Fruit fly (Drosophila melanogaster): ENCODE results near the gene RfC4.

The RfC4 gene

DNA sequence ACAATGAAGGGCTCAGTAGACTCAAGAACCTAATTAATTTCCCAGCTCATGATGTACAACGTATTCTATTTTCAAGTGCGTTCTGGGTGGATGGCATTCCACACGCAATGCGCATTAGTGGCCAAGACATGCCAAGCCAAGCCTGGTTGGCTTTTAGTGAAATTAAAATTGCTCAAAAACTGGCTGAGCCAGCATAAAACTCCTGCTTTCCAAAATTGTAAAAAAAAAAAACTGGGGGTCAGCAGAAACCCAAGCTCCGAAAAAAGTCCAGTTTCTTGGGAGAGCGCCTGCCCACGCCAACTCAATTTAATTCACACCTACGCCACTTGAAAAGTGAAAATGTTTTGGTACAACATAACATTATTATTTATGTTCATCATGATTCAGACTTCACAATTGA is 17.5 kb downstream of the RfC4 start:
- no peak for TF ChIP-seq CG10631 (GFP tag; optimal IDR thresholded peaks at IDR 0.05)
- no peak for TF ChIP-seq CG8632 (GFP tag; optimal IDR thresholded peaks at IDR 0.05)
- peak; percentile 58 for TF ChIP-seq Eip78C (GFP tag)
- no peak for TF ChIP-seq CG34406 (GFP tag; optimal IDR thresholded peaks at IDR 0.05)
- TF ChIP-seq CG6792 (GFP tag; optimal IDR thresholded peaks at IDR 0.05) = no peak

DNA sequence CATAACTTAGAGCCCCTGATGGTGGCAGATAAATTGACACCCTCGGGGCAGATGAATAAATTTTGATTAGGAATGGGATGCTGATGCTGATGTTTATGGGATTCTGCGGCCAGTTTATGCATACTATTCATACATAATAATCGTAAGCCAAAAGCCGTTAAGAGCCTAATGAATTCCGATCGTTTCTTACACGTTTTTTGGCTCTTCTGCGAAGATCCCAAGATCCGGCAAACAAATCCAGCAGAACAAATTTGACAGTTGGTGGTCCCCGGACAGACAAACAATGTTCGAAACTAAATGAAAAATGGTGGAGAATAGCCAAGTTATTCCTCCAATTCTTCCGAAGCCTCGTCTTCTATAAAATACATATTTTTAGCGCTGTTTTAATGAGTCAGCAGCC is 18.3 kb downstream of the RfC4 start:
- TF ChIP-seq cyc (GFP tag; optimal IDR thresholded peaks at IDR 0.05) = no peak
- no peak for TF ChIP-seq CG6792 (GFP tag; optimal IDR thresholded peaks at IDR 0.05)
- no peak for TF ChIP-seq CG1621 (tag; optimal IDR thresholded peaks at IDR 0.05)
- TF ChIP-seq vri (GFP tag; optimal IDR thresholded peaks at IDR 0.05) = no peak
- TF ChIP-seq Lpt (GFP tag; optimal IDR thresholded peaks at IDR 0.05) = no peak
- no peak for TF ChIP-seq Eip93F (GFP tag; optimal IDR thresholded peaks at IDR 0.05)
- TF ChIP-seq CG6808 (GFP tag; optimal IDR thresholded peaks at IDR 0.05) = no peak
- no peak for TF ChIP-seq CG10631 (GFP tag; optimal IDR thresholded peaks at IDR 0.05)
- no peak for TF ChIP-seq CG9139 (GFP tag; optimal IDR thresholded peaks at IDR 0.05)
- no peak for TF ChIP-seq Eip75B (GFP tag; optimal IDR thresholded peaks at IDR 0.05)

DNA sequence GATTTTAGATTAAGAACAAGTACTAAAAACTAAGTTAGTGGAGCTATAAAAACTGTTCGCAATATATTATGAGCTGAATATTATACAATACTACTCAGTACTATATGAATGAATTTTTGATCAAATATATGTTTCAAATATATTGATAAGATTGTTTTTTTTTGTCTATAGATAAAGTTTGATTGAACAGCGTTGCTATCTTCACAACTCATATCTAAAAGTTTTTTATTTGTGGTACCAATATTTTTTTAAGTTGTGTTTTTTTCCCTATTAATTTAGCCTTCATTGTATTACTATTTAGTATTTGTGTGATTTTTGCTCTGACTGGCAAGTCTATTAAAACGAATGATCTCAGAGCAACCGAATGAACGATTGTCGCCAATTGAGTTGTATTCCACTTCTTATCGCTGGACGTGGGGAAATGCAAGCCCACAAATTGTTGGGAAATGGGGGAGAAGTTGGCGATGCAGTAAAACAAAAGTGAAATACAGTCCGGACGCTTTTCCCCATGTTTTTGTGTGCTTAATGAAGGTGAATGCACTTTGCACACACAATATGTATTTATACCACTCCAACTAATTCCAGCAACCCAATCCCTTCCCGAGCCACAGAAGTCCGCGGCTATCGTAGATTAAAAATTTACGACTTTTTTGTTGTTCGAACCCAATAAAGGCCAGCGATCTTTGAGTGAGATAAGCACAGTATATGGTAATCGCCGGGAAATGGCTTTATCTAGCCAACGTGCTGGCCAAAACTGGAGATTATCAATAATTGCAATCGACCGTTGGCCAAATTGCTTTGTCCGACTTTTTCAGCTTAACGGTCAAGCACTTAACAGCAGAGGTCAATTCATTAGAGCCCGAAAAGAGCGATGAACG is 19.1 kb downstream of the RfC4 start:
- peak; percentile 35 for TF ChIP-seq fkh (GFP tag; optimal IDR thresholded peaks at IDR 0.05)
- peak; percentile 11 for TF ChIP-seq achi (GFP tag; optimal IDR thresholded peaks at IDR 0.05)
- peak; percentile 14 for TF ChIP-seq Ets96B (tag; optimal IDR thresholded peaks at IDR 0.05)
- peak; percentile 63 for TF ChIP-seq eg (GFP tag; IDR thresholded peaks at IDR 0.05)
- no peak for TF ChIP-seq CG34406 (GFP tag; optimal IDR thresholded peaks at IDR 0.05)
- peak; percentile 18 for TF ChIP-seq Hr4 (GFP tag; optimal IDR thresholded peaks at IDR 0.05)
- 0 out of 3 replicates have a peak, but pooled peaks have one; percentile 35 for TF ChIP-seq CG8119 (GFP tag; IDR thresholded peaks at IDR 0.05)
- no peak for TF ChIP-seq dsx (GFP tag; optimal IDR thresholded peaks at IDR 0.05; ENCODE audit: poor library complexity, severe bottlenecking)
- peak; percentile 11 for TF ChIP-seq net (GFP tag; optimal IDR thresholded peaks at IDR 0.05)
- TF ChIP-seq OdsH (GFP tag; optimal IDR thresholded peaks at IDR 0.05) = peak; percentile 9
- TF ChIP-seq Eip93F (GFP tag; optimal IDR thresholded peaks at IDR 0.05) = peak; percentile 77
- TF ChIP-seq svp (GFP tag) = peak; percentile 83
- peak; percentile 10 for TF ChIP-seq topi (GFP tag; optimal IDR thresholded peaks at IDR 0.05)
- TF ChIP-seq CG15336 (GFP tag; IDR thresholded peaks at IDR 0.05) = peak; percentile 70
- no peak for TF ChIP-seq acj6 (GFP tag; optimal IDR thresholded peaks at IDR 0.05)
- TF ChIP-seq pdm3 (GFP tag; optimal IDR thresholded peaks at IDR 0.05) = peak; percentile 22
- TF ChIP-seq Gug (GFP tag; IDR thresholded peaks at IDR 0.05) = 0 out of 2 replicates have a peak, but pooled peaks have one; percentile 17
- TF ChIP-seq CG32006 (GFP tag; optimal IDR thresholded peaks at IDR 0.05) = peak; percentile 17
- TF ChIP-seq Eip78C (GFP tag) = peak; percentile 71
- peak; percentile 61 for TF ChIP-seq vri (GFP tag; optimal IDR thresholded peaks at IDR 0.05)
- TF ChIP-seq dac (GFP tag; optimal IDR thresholded peaks at IDR 0.05) = no peak
- TF ChIP-seq CG6276 (GFP tag; optimal IDR thresholded peaks at IDR 0.05) = peak; percentile 26
- no peak for TF ChIP-seq CG1621 (tag; optimal IDR thresholded peaks at IDR 0.05)

DNA sequence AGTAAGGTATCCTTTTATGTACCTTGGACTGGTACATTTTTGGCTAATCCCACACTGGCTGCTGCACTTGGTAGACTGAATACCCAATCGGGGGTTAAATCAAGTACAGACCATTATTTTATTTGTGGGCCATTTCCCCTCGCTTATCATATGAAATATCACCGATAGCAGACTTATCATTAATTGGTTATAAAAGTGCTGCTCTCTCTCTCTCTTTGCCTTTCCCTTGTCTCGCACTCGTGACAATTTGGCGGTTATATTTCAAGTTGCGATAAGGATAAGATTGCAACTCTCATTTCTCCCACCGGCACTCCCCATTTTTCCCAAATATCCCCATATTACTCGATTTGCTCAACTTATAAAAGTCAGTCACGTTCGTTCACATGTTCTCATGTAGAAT is 20.1 kb downstream of the RfC4 start:
- TF ChIP-seq svp (GFP tag) (peak; percentile 16), Eip93F (GFP tag; optimal IDR thresholded peaks at IDR 0.05) (peak; percentile 74), dac (GFP tag; optimal IDR thresholded peaks at IDR 0.05) (no peak), OdsH (GFP tag; optimal IDR thresholded peaks at IDR 0.05) (no peak), vri (GFP tag; optimal IDR thresholded peaks at IDR 0.05) (peak; percentile 25)

DNA sequence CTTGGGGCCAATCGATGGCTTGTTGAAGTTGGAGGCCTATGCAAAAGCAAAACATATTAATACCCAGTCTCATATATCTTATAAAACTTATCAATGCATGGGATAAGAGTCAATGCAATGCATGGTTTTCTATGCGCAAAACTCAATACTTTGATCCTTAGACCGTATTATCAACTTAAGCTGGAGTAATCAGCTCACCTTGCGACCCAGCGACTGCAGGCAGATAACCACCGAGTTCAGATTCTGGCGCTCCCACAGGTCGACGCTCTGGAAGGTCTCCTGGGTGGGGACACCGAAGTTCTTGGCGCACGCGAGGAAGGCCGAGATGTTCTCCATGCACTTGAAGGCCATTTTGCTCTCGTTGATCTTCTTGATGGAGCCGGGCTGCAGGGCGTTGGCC is 20.7 kb downstream of the RfC4 start:
- TF ChIP-seq CG8632 (GFP tag; optimal IDR thresholded peaks at IDR 0.05) (no peak), Hr39 (GFP tag; optimal IDR thresholded peaks at IDR 0.05) (no peak), svp (GFP tag) (peak; percentile 97), ss (GFP tag; optimal IDR thresholded peaks at IDR 0.05) (no peak), Hr4 (GFP tag; optimal IDR thresholded peaks at IDR 0.05) (no peak), eg (GFP tag; IDR thresholded peaks at IDR 0.05) (no peak), Ets21C (GFP tag; optimal IDR thresholded peaks at IDR 0.05) (no peak), Sox102F (GFP tag; optimal IDR thresholded peaks at IDR 0.05) (no peak)

Data from whole organism, prepupa.